Worm (Caenorhabditis elegans) whole organism, young adult: ENCODE measurements around the gene T06E4.5.

Experiments used
- Y53G8AR.9 ChIP-seq: fragments of 200-800 bp; sonication (Bioruptor generic); conservative IDR thresholded peaks from 2 replicates; pipeline ENCODE4 v1.3.6; 2022; ENCODE audit warnings: missing genetic modification reagents, missing genetic modification characterization, missing compliant biosample characterization
- bed-2 ChIP-seq: fragments of 200-800 bp; sonication (Bioruptor generic); IDR thresholded peaks from 2 replicates; pipeline ENCODE4 v1.3.6; 2022; ENCODE audit warnings: missing genetic modification reagents, missing genetic modification characterization, missing compliant biosample characterization
- cebp-1 ChIP-seq, 2 experiments: fragments of 200-800 bp in 1 of 2; sonication (Bioruptor generic) in 1 of 2; sonication (generic microtip) in 1 of 2; IDR thresholded peaks in 1 of 2; optimal IDR thresholded peaks in 1 of 2; 2 replicates each; pipeline versions ENCODE4 v1.3.6 to Lab custom; 2017 to 2022; ENCODE audit warnings: missing compliant biosample characterization in 2 of 2, missing genetic modification characterization in 2 of 2, mild to moderate bottlenecking in 1 of 2, missing genetic modification reagents in 1 of 2, moderate library complexity in 1 of 2
- cebp-2 ChIP-seq: fragments of 200-800 bp; sonication (Bioruptor generic); IDR thresholded peaks from 2 replicates; pipeline ENCODE4 v1.3.6; 2022; ENCODE audit warnings: missing genetic modification characterization, missing compliant biosample characterization
- ceh-100 ChIP-seq: fragments of 200-800 bp; sonication (Bioruptor generic); IDR thresholded peaks from 2 replicates; pipeline ENCODE4 v1.3.6; 2022; ENCODE audit warnings: missing genetic modification reagents, missing genetic modification characterization, missing compliant biosample characterization
- ets-4 ChIP-seq: fragments of 200-800 bp; sonication (Bioruptor generic); optimal IDR thresholded peaks from 2 replicates; lab custom pipeline; 2018; ENCODE audit warnings: mild to moderate bottlenecking, missing genetic modification characterization, missing compliant biosample characterization
- hrde-1 ChIP-seq: sonication (generic microtip); optimal IDR thresholded peaks from 2 replicates; lab custom pipeline; 2016; ENCODE audit warnings: missing genetic modification characterization, mild to moderate bottlenecking, missing compliant biosample characterization, moderate library complexity, missing genotype, missing genetic modification reagents, borderline replicate concordance
- lin-35 ChIP-seq, 3 experiments: fragments of 150-350 bp in 2 of 3; sonication (generic microtip) in 1 of 3; optimal IDR thresholded peaks; 2 replicates each; lab custom pipeline; 2014 to 2018; ENCODE audit warnings: missing biosample characterization in 3 of 3, missing genetic modification characterization in 3 of 3, missing genetic modification reagents in 3 of 3
- lin-54 ChIP-seq: fragments of 200-800 bp; sonication (Bioruptor generic); optimal IDR thresholded peaks from 2 replicates; lab custom pipeline; 2018; ENCODE audit warnings: mild to moderate bottlenecking, missing genetic modification characterization, missing compliant biosample characterization
- sea-2 ChIP-seq: fragments of 200-800 bp; sonication (Bioruptor generic); IDR thresholded peaks from 2 replicates; pipeline ENCODE4 v1.3.6; 2022; ENCODE audit warnings: missing genetic modification characterization, missing compliant biosample characterization
- snpc-3.4 ChIP-seq: sonication (generic microtip); optimal IDR thresholded peaks from 2 replicates; lab custom pipeline; 2017; ENCODE audit warnings: missing genetic modification characterization, mild to moderate bottlenecking, missing compliant biosample characterization, antibody characterized with exemption, moderate library complexity, missing genotype, missing genetic modification reagents
- xnd-1 ChIP-seq: sonication (generic microtip); optimal IDR thresholded peaks from 2 replicates; lab custom pipeline; 2016; ENCODE audit warnings: missing genotype, missing genetic modification reagents, missing genetic modification characterization, missing compliant biosample characterization
- zfh-2 ChIP-seq: fragments of 200-800 bp; sonication (Bioruptor generic); conservative IDR thresholded peaks from 2 replicates; pipeline ENCODE4 v1.3.6; 2022; ENCODE audit warnings: missing genetic modification reagents, missing genetic modification characterization, missing compliant biosample characterization

DNA sequence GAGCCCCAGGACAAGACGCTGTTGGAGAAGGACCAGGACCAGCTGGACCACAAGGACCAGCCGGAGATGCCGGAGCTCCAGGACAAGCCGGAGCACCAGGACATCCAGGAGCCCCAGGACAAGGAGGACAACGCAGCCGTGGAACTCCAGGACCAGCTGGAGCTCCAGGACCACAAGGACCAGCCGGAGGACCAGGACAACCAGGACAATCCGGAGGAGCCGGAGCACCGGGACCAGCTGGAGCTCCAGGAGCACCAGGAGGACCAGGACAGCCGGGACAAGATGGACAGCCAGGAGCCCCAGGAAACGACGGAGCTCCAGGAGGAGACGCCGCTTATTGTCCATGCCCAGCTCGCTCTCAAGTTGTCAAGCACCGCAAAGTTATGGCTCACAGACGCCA lies 502 bp upstream of the T06E4.5 start:
- TF ChIP-seq bed-2 (GFP tag; lab: Robert Waterston, UW): no peak
- TF ChIP-seq Y53G8AR.9 (GFP tag; lab: Robert Waterston, UW): no peak
- no peak for TF ChIP-seq cebp-2 (GFP tag; lab: Robert Waterston, UW)
- TF ChIP-seq zfh-2 (GFP tag; lab: Robert Waterston, UW): peak; percentile 72
- TF ChIP-seq ceh-100: no peak
- no peak for TF ChIP-seq hrde-1 (tag; lab: Kevin White, UChicago)
- no peak for TF ChIP-seq lin-35 (GFP tag; optimal IDR thresholded peaks at IDR 0.05; lab: Kevin White, UChicago)
- TF ChIP-seq snpc-3.4 (tag; lab: Kevin White, UChicago): no peak
- TF ChIP-seq xnd-1 (tag; lab: Kevin White, UChicago): no peak
- TF ChIP-seq ets-4 (GFP tag; lab: Kevin White, UChicago): no peak
- no peak for TF ChIP-seq lin-54 (GFP tag; lab: Kevin White, UChicago)
- no peak for TF ChIP-seq cebp-1 (GFP tag; IDR thresholded peaks at IDR 0.05; lab: Robert Waterston, UW)
- TF ChIP-seq cebp-1 (tag; optimal IDR thresholded peaks at IDR 0.05; lab: Kevin White, UChicago): no peak
- TF ChIP-seq sea-2 (GFP tag; lab: Robert Waterston, UW): no peak
